Fruit fly (Drosophila melanogaster): ENCODE results near the gene RpL7-like.

The RpL7-like gene

dm6 chr2L:12055837-12056388, at the start of gene RpL7-like, which contains the start of the genes JhI-21 and CG34164 (continued):
- TF ChIP-seq gro (GFP tag; optimal IDR thresholded peaks at IDR 0.05) (peak; percentile 44), Ssrp (tag; optimal IDR thresholded peaks at IDR 0.05) (no peak), CG13624 (GFP tag; optimal IDR thresholded peaks at IDR 0.05) (no peak), crp (GFP tag; optimal IDR thresholded peaks at IDR 0.05) (peak in 1 of 2 experiments; percentile 79), sqz (GFP tag; optimal IDR thresholded peaks at IDR 0.05) (peak; percentile 94), z (GFP tag; IDR thresholded peaks at IDR 0.05) (peak; percentile 73; the same call in 2 of the 3 replicates), cas (GFP tag; IDR thresholded peaks at IDR 0.05) (no peak), Dip2 (GFP tag; IDR thresholded peaks at IDR 0.05) (no peak), Med (GFP tag) (peak; percentile 71), bsh (GFP tag; optimal IDR thresholded peaks at IDR 0.05) (peak in 1 of 2 experiments; percentile 19), lab (GFP tag; optimal IDR thresholded peaks at IDR 0.05) (no peak), az2 (GFP tag; optimal IDR thresholded peaks at IDR 0.05) (no peak), en (GFP tag; optimal IDR thresholded peaks at IDR 0.05) (no peak), bab2 (GFP tag; optimal IDR thresholded peaks at IDR 0.05) (no peak), Abd-B (GFP tag; optimal IDR thresholded peaks at IDR 0.05) (no peak), CG12299 (tag; optimal IDR thresholded peaks at IDR 0.05) (no peak), Tbp (GFP tag; optimal IDR thresholded peaks at IDR 0.05) (no peak), CG8089 (GFP tag; optimal IDR thresholded peaks at IDR 0.05) (no peak), NC2α (GFP tag; optimal IDR thresholded peaks at IDR 0.05) (no peak), CG3163 (GFP tag; optimal IDR thresholded peaks at IDR 0.05) (no peak), CkIIα-i1 (GFP tag; IDR thresholded peaks at IDR 0.05) (no peak), BtbVII (GFP tag; optimal IDR thresholded peaks at IDR 0.05) (no peak), CG9932 (GFP tag; IDR thresholded peaks at IDR 0.05) (no peak), cato (GFP tag; optimal IDR thresholded peaks at IDR 0.05; ENCODE audit: borderline replicate concordance) (no peak), ham (GFP tag; IDR thresholded peaks at IDR 0.05) (no peak), yki (optimal IDR thresholded peaks at IDR 0.05) (peak; percentile 89), Hand (GFP tag; optimal IDR thresholded peaks at IDR 0.05) (no peak), Fer1 (GFP tag; optimal IDR thresholded peaks at IDR 0.05) (no peak), Ets65A (GFP tag) (no peak), H15 (GFP tag; IDR thresholded peaks at IDR 0.05) (no peak), Hr39 (optimal IDR thresholded peaks at IDR 0.05) (no peak), chn (GFP tag; optimal IDR thresholded peaks at IDR 0.05) (no peak), Lim3 (GFP tag; IDR thresholded peaks at IDR 0.05) (no peak), ash1 (GFP tag; optimal IDR thresholded peaks at IDR 0.05) (no peak), peb (GFP tag; IDR thresholded peaks at IDR 0.05) (no peak), CG9797 (GFP tag; optimal IDR thresholded peaks at IDR 0.05) (peak; percentile 9), pros (GFP tag; optimal IDR thresholded peaks at IDR 0.05) (no peak), CG6854 (GFP tag; optimal IDR thresholded peaks at IDR 0.05) (peak; percentile 30), CG2199 (GFP tag; IDR thresholded peaks at IDR 0.05) (peak; percentile 66; the same call in 1 of the 3 replicates), ATbp (GFP tag; optimal IDR thresholded peaks at IDR 0.05) (no peak), Bgb (GFP tag; IDR thresholded peaks at IDR 0.05; ENCODE audit: partially characterized antibody) (peak; percentile 74), pita (GFP tag; optimal IDR thresholded peaks at IDR 0.05) (no peak), eyg (GFP tag; optimal IDR thresholded peaks at IDR 0.05) (no peak), CG7786 (GFP tag; optimal IDR thresholded peaks at IDR 0.05) (no peak), CG2889 (GFP tag; IDR thresholded peaks at IDR 0.05) (no peak), ems (GFP tag; optimal IDR thresholded peaks at IDR 0.05) (no peak), MESR4 (GFP tag; optimal IDR thresholded peaks at IDR 0.05) (no peak), CG6765 (GFP tag; optimal IDR thresholded peaks at IDR 0.05) (peak; percentile 9), CG1233 (GFP tag; optimal IDR thresholded peaks at IDR 0.05) (no peak), CoRest (tag; optimal IDR thresholded peaks at IDR 0.05) (no peak), CG7357 (GFP tag; IDR thresholded peaks at IDR 0.05) (no peak), CG10274 (GFP tag; optimal IDR thresholded peaks at IDR 0.05) (no peak)

All from whole organism, embryonic.